Fruit fly (Drosophila melanogaster) whole organism, embryonic: ENCODE results near the gene Mgat4a.

Experiments
- Adf1 ChIP-seq: fragments of 200-800 bp; sonication (Bioruptor generic); IDR thresholded peaks from 2 replicates; pipeline ENCODE4 v1.3.6; 2022; ENCODE audit warnings: missing biosample characterization, missing genetic modification characterization
- Atf3 ChIP-seq: fragments of 200-800 bp; sonication (Bioruptor generic); optimal IDR thresholded peaks from 3 replicates; lab custom pipeline; 2016; ENCODE audit warnings: missing biosample characterization, missing genetic modification characterization
- CG12744 ChIP-seq: fragments of 200-800 bp; sonication (Bioruptor generic); optimal IDR thresholded peaks from 2 replicates; lab custom pipeline; 2016; ENCODE audit warnings: missing biosample characterization, missing genetic modification characterization
- CG12942 ChIP-seq: fragments of 200-800 bp; sonication (Bioruptor generic); optimal IDR thresholded peaks from 3 replicates; lab custom pipeline; 2016; ENCODE audit warnings: missing biosample characterization, missing genetic modification characterization
- CG13775 ChIP-seq: fragments of 200-800 bp; sonication (Bioruptor generic); optimal IDR thresholded peaks from 3 replicates; lab custom pipeline; 2017; ENCODE audit warnings: missing biosample characterization, mild to moderate bottlenecking, missing genetic modification characterization
- CG13894 ChIP-seq: fragments of 200-800 bp; sonication (Bioruptor generic); optimal IDR thresholded peaks from 3 replicates; lab custom pipeline; 2018; ENCODE audit warnings: missing biosample characterization, mild to moderate bottlenecking, missing genetic modification characterization, moderate library complexity
- CG1647 ChIP-seq: fragments of 200-800 bp; sonication (Bioruptor generic); optimal IDR thresholded peaks from 3 replicates; lab custom pipeline; 2016; ENCODE audit warnings: missing biosample characterization, missing genetic modification characterization
- CG16813 ChIP-seq: fragments of 200-800 bp; sonication (Bioruptor generic); IDR thresholded peaks from 3 replicates; pipeline ENCODE4 v1.3.6; 2022; ENCODE audit warnings: missing biosample characterization, missing genetic modification characterization; ENCODE audit not compliant: partially characterized antibody
- CG17328 ChIP-seq: fragments of 200-800 bp; sonication (Bioruptor generic); IDR thresholded peaks from 2 replicates; pipeline ENCODE4 v1.3.6; 2022; ENCODE audit warnings: missing biosample characterization, missing genetic modification characterization
- CG33213 ChIP-seq: fragments of 200-800 bp; sonication (Bioruptor generic); optimal IDR thresholded peaks from 3 replicates; lab custom pipeline; 2016; ENCODE audit warnings: missing biosample characterization, missing genetic modification characterization
- CG4730 ChIP-seq: fragments of 200-800 bp; sonication (Bioruptor generic); IDR thresholded peaks from 2 replicates; pipeline ENCODE4 v1.3.6; 2022; ENCODE audit warnings: missing biosample characterization, missing genetic modification characterization
- CG7745 ChIP-seq: fragments of 200-800 bp; sonication (Bioruptor generic); optimal IDR thresholded peaks from 2 replicates; lab custom pipeline; 2018; ENCODE audit warnings: missing biosample characterization, mild to moderate bottlenecking, missing genetic modification characterization, moderate library complexity
- CG8388 ChIP-seq: fragments of 200-800 bp; sonication (Bioruptor generic); optimal IDR thresholded peaks from 2 replicates; lab custom pipeline; 2019; ENCODE audit warnings: missing biosample characterization, mild to moderate bottlenecking, missing genetic modification characterization, moderate library complexity
- CG8478 ChIP-seq: fragments of >200 bp; optimal IDR thresholded peaks from 2 replicates; lab custom pipeline; 2018
- CG8924 ChIP-seq: fragments of 200-800 bp; optimal IDR thresholded peaks from 3 replicates; lab custom pipeline; 2019; ENCODE audit warnings: missing biosample characterization, mild to moderate bottlenecking, missing genetic modification characterization, moderate library complexity
- CG8944 ChIP-seq: fragments of 200-800 bp; sonication (Bioruptor generic); optimal IDR thresholded peaks from 3 replicates; lab custom pipeline; 2016; ENCODE audit warnings: missing biosample characterization, missing genetic modification characterization
- CG9215 ChIP-seq: fragments of 200-800 bp; sonication (Bioruptor generic); IDR thresholded peaks from 2 replicates; pipeline ENCODE4 v1.3.6; 2022; ENCODE audit warnings: missing biosample characterization, missing genetic modification characterization
- CG9609 ChIP-seq: fragments of 200-800 bp; sonication (Bioruptor generic); optimal IDR thresholded peaks from 3 replicates; lab custom pipeline; 2016; ENCODE audit warnings: missing biosample characterization, missing genetic modification characterization
- CHES-1-like ChIP-seq: fragments of 200-800 bp; sonication (Bioruptor generic); optimal IDR thresholded peaks from 2 replicates; lab custom pipeline; 2016; ENCODE audit warnings: missing biosample characterization, missing genetic modification characterization
- Chrac-16 ChIP-seq: fragments of 200-800 bp; sonication (Bioruptor generic); optimal IDR thresholded peaks from 3 replicates; lab custom pipeline; 2016; ENCODE audit warnings: missing biosample characterization, missing genetic modification characterization
- Dip2 ChIP-seq: fragments of 200-800 bp; sonication (Bioruptor generic); IDR thresholded peaks from 2 replicates; pipeline ENCODE4 v1.3.6; 2022; ENCODE audit warnings: missing biosample characterization, missing genetic modification characterization
- Dll ChIP-seq: fragments of 200-800 bp; sonication (Bioruptor generic); IDR thresholded peaks from 4 replicates; pipeline ENCODE4 v1.3.6; 2022; ENCODE audit warnings: missing biosample characterization, missing genetic modification characterization; ENCODE audit not compliant: partially characterized antibody
- Doc2 ChIP-seq: fragments of 200-800 bp; sonication (Bioruptor generic); IDR thresholded peaks from 2 replicates; pipeline ENCODE4 v1.3.6; 2022; ENCODE audit warnings: missing biosample characterization, missing genetic modification characterization
- Eip74EF ChIP-seq, 2 experiments: fragments of 200-800 bp in 1 of 2; fragments of >200 bp in 1 of 2; sonication (Bioruptor generic) in 1 of 2; optimal IDR thresholded peaks; 2 replicates each; lab custom pipeline; 2017 to 2019; ENCODE audit warnings: missing biosample characterization in 2 of 2, missing genetic modification characterization in 2 of 2, mild to moderate bottlenecking in 1 of 2, moderate library complexity in 1 of 2
- HmgZ ChIP-seq: fragments of 200-800 bp; sonication (Bioruptor generic); optimal IDR thresholded peaks from 2 replicates; lab custom pipeline; 2018; ENCODE audit warnings: missing biosample characterization, mild to moderate bottlenecking, missing genetic modification characterization
- Hr39 ChIP-seq: fragments of >200 bp; optimal IDR thresholded peaks from 2 replicates; lab custom pipeline; 2017
- Hr51 ChIP-seq, 2 experiments: fragments of 200-800 bp; sonication (Bioruptor generic); optimal IDR thresholded peaks; 2 replicates in 1 of 2; 3 replicates in 1 of 2; lab custom pipeline; 2016 to 2018; ENCODE audit warnings: missing biosample characterization in 2 of 2, missing genetic modification characterization in 2 of 2, mild to moderate bottlenecking in 1 of 2, moderate library complexity in 1 of 2
- Lim3 ChIP-seq: fragments of 200-800 bp; sonication (Bioruptor generic); IDR thresholded peaks from 2 replicates; pipeline ENCODE4 v1.3.6; 2022; ENCODE audit warnings: missing biosample characterization, missing genetic modification characterization
- Med ChIP-seq: fragments of 200-800 bp; sonication (Bioruptor generic); peaks from one replicate; lab custom pipeline; 2016; ENCODE audit warnings: missing biosample characterization, missing genetic modification characterization, mild to moderate bottlenecking, inconsistent platforms, moderate library complexity
- Rx ChIP-seq: fragments of 200-800 bp; sonication (Bioruptor generic); IDR thresholded peaks from 2 replicates; pipeline ENCODE4 v1.3.6; 2022; ENCODE audit warnings: missing biosample characterization, missing genetic modification characterization
- Six4 ChIP-seq: fragments of 200-800 bp; sonication (Bioruptor generic); optimal IDR thresholded peaks from 2 replicates; lab custom pipeline; 2016; ENCODE audit warnings: missing biosample characterization, missing genetic modification characterization
- Ssrp ChIP-seq: fragments of 200-800 bp; sonication (Bioruptor generic); optimal IDR thresholded peaks from 2 replicates; lab custom pipeline; 2018; ENCODE audit warnings: missing biosample characterization, mild to moderate bottlenecking, missing genetic modification characterization, moderate library complexity
- cad ChIP-seq: fragments of >200 bp; optimal IDR thresholded peaks from 2 replicates; lab custom pipeline; 2017; ENCODE audit warnings: missing biosample characterization, missing genetic modification characterization
- chm ChIP-seq: fragments of 200-800 bp; sonication (Bioruptor generic); IDR thresholded peaks from 2 replicates; pipeline ENCODE4 v1.3.6; 2022; ENCODE audit warnings: missing biosample characterization, missing genetic modification characterization
- dmrt11E ChIP-seq: fragments of 200-800 bp; sonication (Bioruptor generic); optimal IDR thresholded peaks from 3 replicates; lab custom pipeline; 2018; ENCODE audit warnings: missing biosample characterization, mild to moderate bottlenecking, missing genetic modification characterization, moderate library complexity
- ems ChIP-seq: fragments of 200-800 bp; sonication (Bioruptor generic); optimal IDR thresholded peaks from 3 replicates; lab custom pipeline; 2016; ENCODE audit warnings: missing biosample characterization, missing genetic modification characterization
- fd3F ChIP-seq: fragments of 200-800 bp; sonication (Bioruptor generic); optimal IDR thresholded peaks from 2 replicates; lab custom pipeline; 2018; ENCODE audit warnings: missing biosample characterization, mild to moderate bottlenecking, missing genetic modification characterization, moderate library complexity
- gem ChIP-seq: fragments of 200-800 bp; sonication (Bioruptor generic); optimal IDR thresholded peaks from 2 replicates; lab custom pipeline; 2019; ENCODE audit warnings: missing biosample characterization, mild to moderate bottlenecking, missing genetic modification characterization, moderate library complexity
- gfzf ChIP-seq: fragments of 200-800 bp; sonication (Bioruptor generic); optimal IDR thresholded peaks from 2 replicates; lab custom pipeline; 2016; ENCODE audit warnings: missing biosample characterization, mild to moderate bottlenecking, missing genetic modification characterization, moderate library complexity
- hb ChIP-seq: fragments of 200-800 bp; sonication (Bioruptor generic); IDR thresholded peaks from 3 replicates; pipeline ENCODE4 v1.3.6; 2022; ENCODE audit warnings: missing biosample characterization, missing genetic modification characterization; ENCODE audit not compliant: partially characterized antibody
- otp ChIP-seq: fragments of 200-800 bp; sonication (Bioruptor generic); IDR thresholded peaks from 3 replicates; pipeline ENCODE4, ENCODE4 v1.3.6; 2022; ENCODE audit warnings: missing biosample characterization, missing genetic modification characterization
- pros ChIP-seq: fragments of 200-800 bp; sonication (Bioruptor generic); optimal IDR thresholded peaks from 3 replicates; lab custom pipeline; 2019; ENCODE audit warnings: missing biosample characterization, mild to moderate bottlenecking, missing genetic modification characterization, moderate library complexity
- rib ChIP-seq: fragments of 200-800 bp; sonication (Bioruptor generic); IDR thresholded peaks from 2 replicates; pipeline ENCODE4 v1.3.6; 2022; ENCODE audit warnings: missing biosample characterization, missing genetic modification characterization
- run ChIP-seq: fragments of 200-800 bp; sonication (Bioruptor generic); optimal IDR thresholded peaks from 3 replicates; lab custom pipeline; 2018; ENCODE audit warnings: missing biosample characterization, mild to moderate bottlenecking, missing genetic modification characterization
- sc ChIP-seq, 3 experiments: fragments of >200 bp in 2 of 3; fragments of 200-800 bp in 1 of 3; sonication (Bioruptor generic) in 1 of 3; optimal IDR thresholded peaks; 2 replicates in 2 of 3; 3 replicates in 1 of 3; lab custom pipeline; 2017; ENCODE audit warnings: mild to moderate bottlenecking in 1 of 3, missing biosample characterization in 1 of 3, missing genetic modification characterization in 1 of 3, missing genetic modification reagents in 1 of 3
- slp2 ChIP-seq: fragments of 200-800 bp; sonication (Bioruptor generic); optimal IDR thresholded peaks from 2 replicates; lab custom pipeline; 2016; ENCODE audit warnings: missing biosample characterization, missing genetic modification characterization
- sqz ChIP-seq: fragments of 200-800 bp; sonication (Bioruptor generic); optimal IDR thresholded peaks from 3 replicates; lab custom pipeline; 2018; ENCODE audit warnings: missing biosample characterization, mild to moderate bottlenecking, missing genetic modification characterization
- tll ChIP-seq, 2 experiments: fragments of 200-800 bp in 1 of 2; fragments of >200 bp in 1 of 2; sonication (Bioruptor generic) in 1 of 2; optimal IDR thresholded peaks; 2 replicates each; lab custom pipeline; 2017 to 2019; ENCODE audit warnings: missing biosample characterization in 2 of 2, missing genetic modification characterization in 2 of 2, mild to moderate bottlenecking in 1 of 2, moderate library complexity in 1 of 2
- ttk ChIP-seq: fragments of 200-800 bp; sonication (Bioruptor generic); IDR thresholded peaks from 2 replicates; pipeline ENCODE4 v2.1.2; 2022; ENCODE audit warnings: missing biosample characterization, missing genetic modification characterization
- tx ChIP-seq: fragments of 200-800 bp; sonication (Bioruptor generic); optimal IDR thresholded peaks from 2 replicates; lab custom pipeline; 2016; ENCODE audit warnings: missing biosample characterization, missing genetic modification characterization
- wor ChIP-seq: fragments of 200-800 bp; sonication (Bioruptor generic); IDR thresholded peaks from 2 replicates; pipeline ENCODE4 v1.3.6; 2022; ENCODE audit warnings: missing biosample characterization, missing genetic modification characterization

Mgat4a gene

dm6 chr3L:14804724-14805221, 42.9 kb downstream of the Mgat4a start, which contains the start of gene CG17839 (continued):
- peak; percentile 74; the same call in 1 of the 2 replicates for TF ChIP-seq rib (GFP tag; lab: Robert Waterston, UW)
- peak; percentile 14 for TF ChIP-seq CG8924 (tag; lab: Kevin White, UChicago)
- TF ChIP-seq chm (GFP tag; lab: Robert Waterston, UW), result 0 out of 2 replicates have a peak, but pooled peaks have one; percentile 22
- no peak for TF ChIP-seq Hr51 (GFP tag; optimal IDR thresholded peaks at IDR 0.05; lab: Kevin White, UChicago)
- no peak for TF ChIP-seq Dll (GFP tag; lab: Robert Waterston, UW)
- TF ChIP-seq gem (tag; lab: Kevin White, UChicago), result no peak
- no peak for TF ChIP-seq CG16813
- TF ChIP-seq CHES-1-like (GFP tag; lab: Kevin White, UChicago), result no peak
- TF ChIP-seq tx (GFP tag; lab: Kevin White, UChicago), result no peak
- TF ChIP-seq pros, result no peak
- no peak for TF ChIP-seq Atf3
- TF ChIP-seq fd3F (GFP tag; lab: Kevin White, UChicago), result no peak
- no peak for TF ChIP-seq CG12942
- no peak for TF ChIP-seq Med (GFP tag; lab: Kevin White, UChicago)
- no peak for TF ChIP-seq ttk (GFP tag; lab: Robert Waterston, UW)
- peak; percentile 94 for TF ChIP-seq CG13894
- TF ChIP-seq Chrac-16 (GFP tag; lab: Kevin White, UChicago), result no peak
- TF ChIP-seq dmrt11E (tag; lab: Kevin White, UChicago), result no peak
- TF ChIP-seq CG12744 (GFP tag; lab: Kevin White, UChicago), result no peak
- peak; percentile 88 for TF ChIP-seq sqz
- TF ChIP-seq cad (GFP tag; lab: Kevin White, UChicago), result no peak
- no peak for TF ChIP-seq Doc2
- TF ChIP-seq CG9215, result no peak
- no peak for TF ChIP-seq sc (optimal IDR thresholded peaks at IDR 0.05; lab: Kevin White, UChicago)
- TF ChIP-seq sc (GFP tag; optimal IDR thresholded peaks at IDR 0.05; lab: Kevin White, UChicago), result no peak
- TF ChIP-seq Ssrp (tag; lab: Kevin White, UChicago), result no peak
- no peak for TF ChIP-seq CG8478
- no peak for TF ChIP-seq ems (GFP tag; lab: Kevin White, UChicago)
- TF ChIP-seq CG1647 (GFP tag; lab: Kevin White, UChicago), result no peak
- no peak for TF ChIP-seq gfzf (GFP tag; lab: Kevin White, UChicago)
- TF ChIP-seq Adf1 (GFP tag; lab: Robert Waterston, UW), result peak; percentile 83
- no peak for TF ChIP-seq CG7745
- TF ChIP-seq HmgZ, result no peak
- TF ChIP-seq run (tag; lab: Kevin White, UChicago), result no peak
- no peak for TF ChIP-seq slp2 (GFP tag; lab: Kevin White, UChicago)
- TF ChIP-seq CG8944 (GFP tag; lab: Kevin White, UChicago), result no peak
- TF ChIP-seq CG33213 (GFP tag; lab: Kevin White, UChicago), result no peak
- no peak for TF ChIP-seq CG13775 (GFP tag; lab: Kevin White, UChicago)
- TF ChIP-seq Rx (GFP tag; lab: Robert Waterston, UW), result no peak
- no peak for TF ChIP-seq otp (GFP tag; lab: Robert Waterston, UW)
- no peak for TF ChIP-seq CG9609 (GFP tag; lab: Kevin White, UChicago)
- TF ChIP-seq hb, result no peak
- no peak for TF ChIP-seq CG4730 (GFP tag; lab: Robert Waterston, UW)
- no peak for TF ChIP-seq tll (GFP tag; optimal IDR thresholded peaks at IDR 0.05; lab: Kevin White, UChicago)
- no peak for TF ChIP-seq Eip74EF (GFP tag; optimal IDR thresholded peaks at IDR 0.05; lab: Kevin White, UChicago)
- no peak for TF ChIP-seq CG17328 (GFP tag; lab: Robert Waterston, UW)
- no peak for TF ChIP-seq wor (GFP tag; lab: Robert Waterston, UW)
- TF ChIP-seq Hr39, result no peak
- no peak for TF ChIP-seq Lim3 (GFP tag; lab: Robert Waterston, UW)
- TF ChIP-seq Dip2 (GFP tag; lab: Robert Waterston, UW), result no peak
- no peak for TF ChIP-seq Six4 (GFP tag; lab: Kevin White, UChicago)
- no peak for TF ChIP-seq CG8388 (GFP tag; lab: Kevin White, UChicago)
